Worm (Caenorhabditis elegans): ENCODE data around the gene C13A2.5.

The C13A2.5 gene

DNA sequence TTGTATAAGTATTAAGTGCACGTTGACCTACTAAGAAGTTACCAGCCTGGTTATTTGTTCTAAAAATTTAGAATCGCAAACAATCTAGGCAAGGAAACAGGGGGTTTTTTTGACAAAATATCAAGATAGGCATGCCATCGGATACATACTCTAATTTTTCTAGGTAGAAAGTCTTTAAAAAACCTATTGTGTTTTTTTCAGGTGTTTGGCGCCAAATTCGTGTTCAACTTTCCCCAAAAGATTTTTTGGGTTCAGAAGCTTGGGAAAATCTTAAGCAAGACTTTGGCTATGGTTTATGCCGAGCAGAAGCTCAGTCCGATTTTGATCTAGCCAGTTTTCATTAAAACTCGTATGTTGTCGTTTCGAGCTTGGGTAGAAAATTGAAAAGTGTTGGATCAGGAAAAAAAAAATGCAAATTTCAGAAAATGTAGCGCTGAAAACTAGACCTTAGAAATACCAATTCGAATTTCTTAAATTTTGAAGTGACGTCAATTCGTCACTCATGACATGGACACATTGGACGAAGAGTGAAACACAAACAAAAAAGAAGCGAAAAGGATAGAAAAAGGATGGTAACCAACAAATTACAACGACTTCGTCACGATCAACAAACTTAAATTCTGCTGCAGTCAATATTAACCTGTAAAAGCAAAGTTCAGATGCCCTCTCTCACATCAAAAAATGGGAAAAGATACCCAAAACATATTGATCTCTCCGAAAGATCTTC is 27.2 kb upstream of the C13A2.5 start:
- TF ChIP-seq daf-8 (GFP tag; IDR thresholded peaks at IDR 0.05): no peak
- TF ChIP-seq mxl-3 (GFP tag; optimal IDR thresholded peaks at IDR 0.05): no peak
- no peak for TF ChIP-seq T20F7.1 (GFP tag; optimal IDR thresholded peaks at IDR 0.05)
- no peak for TF ChIP-seq snpc-4 (tag; optimal IDR thresholded peaks at IDR 0.05)
- TF ChIP-seq unc-62 (GFP tag; optimal IDR thresholded peaks at IDR 0.05 in 1 of 2): peak in 1 of 2 experiments; percentile 95
- TF ChIP-seq unc-62 (tag; optimal IDR thresholded peaks at IDR 0.05): no peak
- no peak for TF ChIP-seq Y75B8A.6 (GFP tag; IDR thresholded peaks at IDR 0.05)
- TF ChIP-seq lin-15B (tag; optimal IDR thresholded peaks at IDR 0.05): no peak
- peak; percentile 92 for TF ChIP-seq aha-1 (tag)
- TF ChIP-seq T26A8.4 (GFP tag; IDR thresholded peaks at IDR 0.05): no peak
- no peak for TF ChIP-seq lin-29 (GFP tag; IDR thresholded peaks at IDR 0.05)
- no peak for TF ChIP-seq nhr-76 (tag; optimal IDR thresholded peaks at IDR 0.05)
- TF ChIP-seq tra-1 (GFP tag; IDR thresholded peaks at IDR 0.05): no peak
- no peak for TF ChIP-seq tag-97 (GFP tag; IDR thresholded peaks at IDR 0.05)
- no peak for TF ChIP-seq aly-2 (tag; optimal IDR thresholded peaks at IDR 0.05)
- no peak for TF ChIP-seq nhr-11 (tag; optimal IDR thresholded peaks at IDR 0.05)

ce11 chrV:7255095-7255494 is 20.5 kb upstream of the C13A2.5 start, which contains the start of gene C05C8.8:
C05C8.8 (minus strand) TSS chrV:7255195.
- TF ChIP-seq pha-4 (GFP tag; IDR thresholded peaks at IDR 0.05): no peak
- no peak for TF ChIP-seq pha-4 (tag; optimal IDR thresholded peaks at IDR 0.05)
- TF ChIP-seq mes-2 (tag; optimal IDR thresholded peaks at IDR 0.05; ENCODE audit: poor library complexity, severe bottlenecking): no peak
- TF ChIP-seq R02D3.7 (tag; optimal IDR thresholded peaks at IDR 0.05): no peak
- no peak for TF ChIP-seq nhr-237 (tag; optimal IDR thresholded peaks at IDR 0.05)
- no peak for TF ChIP-seq skn-1 (tag; optimal IDR thresholded peaks at IDR 0.05)
- no peak for TF ChIP-seq mdl-1 (tag; optimal IDR thresholded peaks at IDR 0.05)
- TF ChIP-seq F49E8.2 (tag; optimal IDR thresholded peaks at IDR 0.05; ENCODE audit: borderline replicate concordance): no peak
- no peak for TF ChIP-seq ces-1 (GFP tag; optimal IDR thresholded peaks at IDR 0.05)
- no peak for TF ChIP-seq nhr-102 (tag; optimal IDR thresholded peaks at IDR 0.05)
- no peak for TF ChIP-seq ceh-62 (tag; optimal IDR thresholded peaks at IDR 0.05)
- no peak for TF ChIP-seq hif-1 (tag; optimal IDR thresholded peaks at IDR 0.05)
- TF ChIP-seq php-3 (GFP tag; IDR thresholded peaks at IDR 0.05): no peak
- no peak for TF ChIP-seq aha-1 (tag)
- TF ChIP-seq madf-5 (GFP tag; IDR thresholded peaks at IDR 0.05): no peak
- no peak for TF ChIP-seq ceh-82 (tag; optimal IDR thresholded peaks at IDR 0.05)
- no peak for TF ChIP-seq nhr-76 (tag; optimal IDR thresholded peaks at IDR 0.05)
- no peak for TF ChIP-seq vab-7 (GFP tag; IDR thresholded peaks at IDR 0.05)
- TF ChIP-seq nhr-10 (tag; optimal IDR thresholded peaks at IDR 0.05): no peak
- no peak for TF ChIP-seq nhr-41 (GFP tag; IDR thresholded peaks at IDR 0.05)

DNA sequence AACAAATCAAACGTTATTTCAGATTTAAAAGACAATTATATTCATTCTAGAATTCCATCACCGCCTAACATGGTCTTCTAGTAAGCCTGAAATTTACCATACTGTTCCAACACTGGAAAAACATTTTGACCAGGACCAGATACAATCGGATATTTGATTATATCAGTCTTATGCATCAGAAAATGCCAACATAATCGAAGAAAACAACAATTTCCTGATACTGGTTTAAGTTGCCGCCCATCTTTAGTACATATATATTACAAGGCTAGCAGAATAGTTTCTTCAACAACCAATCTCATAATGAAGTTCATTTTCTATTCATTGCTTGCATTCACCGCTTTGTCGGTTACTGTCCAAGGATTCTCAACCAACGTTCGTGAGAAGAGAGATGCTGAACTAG is 16.6 kb upstream of the C13A2.5 start, which contains the start of gene C13A2.12:
Gene C13A2.12 (plus strand): TSS at position 301 of the 400 bp plus-strand sequence.
- TF ChIP-seq ctbp-1 (GFP tag; IDR thresholded peaks at IDR 0.05) (no peak), nhr-48 (tag; optimal IDR thresholded peaks at IDR 0.05) (no peak), nhr-76 (tag; optimal IDR thresholded peaks at IDR 0.05) (no peak), zip-11 (GFP tag; IDR thresholded peaks at IDR 0.05) (no peak), pha-4 (GFP tag; IDR thresholded peaks at IDR 0.05) (no peak), pha-4 (tag; optimal IDR thresholded peaks at IDR 0.05) (no peak), nhr-102 (tag; optimal IDR thresholded peaks at IDR 0.05) (no peak), daf-12 (tag; optimal IDR thresholded peaks at IDR 0.05) (no peak), cey-2 (tag; optimal IDR thresholded peaks at IDR 0.05; ENCODE audit: borderline replicate concordance, insufficient read depth) (no peak), F49E8.2 (tag; optimal IDR thresholded peaks at IDR 0.05; ENCODE audit: borderline replicate concordance) (no peak), tag-97 (GFP tag; IDR thresholded peaks at IDR 0.05) (no peak), dmd-9 (GFP tag; IDR thresholded peaks at IDR 0.05) (no peak), daf-19 (GFP tag; conservative IDR thresholded peaks at IDR 0.05) (no peak), fkh-10 (GFP tag; optimal IDR thresholded peaks at IDR 0.05) (no peak)
